Fruit fly (Drosophila melanogaster): Measurements from ENCODE around the gene sowah.

sowah gene

DNA sequence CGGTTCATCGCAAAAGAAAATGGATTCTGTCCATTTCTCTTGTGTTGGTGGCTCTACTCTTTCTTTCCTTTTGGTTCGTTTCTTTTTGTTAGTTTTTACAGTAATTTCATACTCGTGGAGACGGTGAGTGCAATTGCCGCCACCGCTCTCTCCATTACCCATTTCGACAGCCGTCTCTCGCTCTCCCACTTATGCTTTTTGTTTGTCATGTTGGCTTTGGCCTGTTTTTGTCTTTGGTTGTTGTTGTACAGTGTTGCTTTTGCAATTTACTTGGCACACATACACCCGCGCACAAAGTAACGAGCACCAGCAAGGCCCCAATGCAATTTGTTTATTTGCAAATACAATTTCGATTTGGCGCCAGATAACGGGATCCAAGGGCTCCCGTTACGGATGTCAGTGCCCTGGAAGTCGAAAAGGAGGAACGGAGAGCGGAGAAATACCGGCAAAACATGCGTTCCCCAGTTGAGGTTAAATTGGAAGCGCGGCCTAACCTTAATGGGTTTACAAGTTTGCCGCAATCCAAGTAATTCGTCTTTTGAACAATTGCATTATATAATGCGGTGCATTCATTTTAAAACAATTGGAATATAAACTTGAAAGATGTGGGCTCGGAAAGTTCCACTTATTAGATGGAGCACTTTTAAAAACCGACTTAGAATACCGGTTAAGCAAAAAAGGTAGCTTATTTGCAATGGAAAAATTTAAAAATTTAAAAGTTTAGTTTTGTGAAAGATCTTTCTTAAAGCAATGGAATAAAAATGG, 56.5 kb downstream of the sowah start (continued):
- TF ChIP-seq nom (GFP tag; optimal IDR thresholded peaks at IDR 0.05) = peak; percentile 95
- TF ChIP-seq Neu2 (GFP tag; optimal IDR thresholded peaks at IDR 0.05; ENCODE audit: borderline replicate concordance) = no peak
- TF ChIP-seq CG34224 (GFP tag; IDR thresholded peaks at IDR 0.05; ENCODE audit: partially characterized antibody) = 0 out of 3 replicates have a peak, but pooled peaks have one; percentile 14

DNA sequence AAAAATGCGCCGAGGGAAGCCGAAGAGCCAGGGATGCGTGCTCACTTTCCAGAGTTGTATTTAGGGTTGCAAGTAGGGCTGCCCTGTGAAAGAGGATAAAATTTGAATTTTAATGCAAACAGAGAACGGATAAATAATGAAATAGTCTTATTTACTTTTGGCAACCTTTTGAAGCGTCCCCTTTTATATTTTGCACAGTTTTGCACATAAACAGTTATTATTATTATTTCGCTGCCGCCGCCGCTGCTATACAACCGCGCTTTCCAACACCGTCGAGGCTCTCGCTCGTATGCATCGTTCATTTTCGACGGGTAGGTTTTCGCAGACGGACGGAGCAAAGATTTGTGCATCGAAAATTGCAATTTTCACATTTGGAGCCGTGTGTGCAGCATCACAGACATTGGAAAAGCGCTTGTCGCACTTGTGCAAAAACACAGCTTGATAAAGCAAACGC, 57.6 kb downstream of the sowah start, which contains the start of the genes sti and tral:
sti (minus strand) TSS at position 54 of the 454 bp plus-strand sequence.
tral (plus strand) TSS at position 298 of the 454 bp plus-strand sequence.
- TF ChIP-seq ftz-f1 (GFP tag; optimal IDR thresholded peaks at IDR 0.05) = peak; percentile 75
- TF ChIP-seq ab (GFP tag; optimal IDR thresholded peaks at IDR 0.05) = peak; percentile 83
- TF ChIP-seq crc (GFP tag; optimal IDR thresholded peaks at IDR 0.05) = peak; percentile 77
- TF ChIP-seq CG3726 (GFP tag; IDR thresholded peaks at IDR 0.05) = peak; percentile 67; the same call in 2 of the 3 replicates
- TF ChIP-seq CG32772 (GFP tag; IDR thresholded peaks at IDR 0.05) = peak; percentile 79
- TF ChIP-seq CG8281 (tag; optimal IDR thresholded peaks at IDR 0.05) = peak; percentile 48
- TF ChIP-seq CG16779 (GFP tag; IDR thresholded peaks at IDR 0.05) = 0 out of 2 replicates have a peak, but pooled peaks have one; percentile 50
- TF ChIP-seq Neu2 (GFP tag; optimal IDR thresholded peaks at IDR 0.05; ENCODE audit: borderline replicate concordance) = peak; percentile 69
- TF ChIP-seq Nf-YA (GFP tag; IDR thresholded peaks at IDR 0.05) = peak; percentile 57; the same call in 1 of the 2 replicates
- peak; percentile 92 for TF ChIP-seq CG12659 (GFP tag; optimal IDR thresholded peaks at IDR 0.05)
- peak; percentile 89 for TF ChIP-seq CG4820 (GFP tag; optimal IDR thresholded peaks at IDR 0.05)
- TF ChIP-seq CG15696 (tag; optimal IDR thresholded peaks at IDR 0.05) = peak; percentile 79
- peak; percentile 79 for TF ChIP-seq Lhr (GFP tag; optimal IDR thresholded peaks at IDR 0.05)
- no peak for TF ChIP-seq br (optimal IDR thresholded peaks at IDR 0.05)
- peak; percentile 88 for TF ChIP-seq phol (tag; optimal IDR thresholded peaks at IDR 0.05)
- peak; percentile 97 for TF ChIP-seq lilli (GFP tag; optimal IDR thresholded peaks at IDR 0.05)
- no peak for TF ChIP-seq CG8478 (optimal IDR thresholded peaks at IDR 0.05)
- TF ChIP-seq fru (optimal IDR thresholded peaks at IDR 0.05) = peak; percentile 38
- TF ChIP-seq fd96Cb (tag; optimal IDR thresholded peaks at IDR 0.05) = peak; percentile 74
- TF ChIP-seq h (optimal IDR thresholded peaks at IDR 0.05) = no peak
- TF ChIP-seq salm (tag; optimal IDR thresholded peaks at IDR 0.05) = peak; percentile 53
- TF ChIP-seq CG18599 (GFP tag; optimal IDR thresholded peaks at IDR 0.05) = peak; percentile 93
- TF ChIP-seq Atf-2 (GFP tag; optimal IDR thresholded peaks at IDR 0.05) = peak; percentile 87
- peak; percentile 73 for TF ChIP-seq pb (GFP tag; optimal IDR thresholded peaks at IDR 0.05)
- peak; percentile 1 for TF ChIP-seq wek (GFP tag; optimal IDR thresholded peaks at IDR 0.05)
- peak; percentile 73 for TF ChIP-seq esg (GFP tag; conservative IDR thresholded peaks at IDR 0.05)
- TF ChIP-seq CG14710 (tag; optimal IDR thresholded peaks at IDR 0.05) = peak; percentile 93
- TF ChIP-seq pita (GFP tag; optimal IDR thresholded peaks at IDR 0.05) = no peak
- TF ChIP-seq CG12236 (GFP tag; optimal IDR thresholded peaks at IDR 0.05) = peak; percentile 87
- no peak for TF ChIP-seq CG2129 (GFP tag; IDR thresholded peaks at IDR 0.05; ENCODE audit: partially characterized antibody)
- peak; percentile 95 for TF ChIP-seq pum (GFP tag; optimal IDR thresholded peaks at IDR 0.05)
- peak; percentile 100 for TF ChIP-seq CG2116 (GFP tag; optimal IDR thresholded peaks at IDR 0.05)
- TF ChIP-seq CG16813 (GFP tag; IDR thresholded peaks at IDR 0.05; ENCODE audit: partially characterized antibody) = peak; percentile 41; the same call in 1 of the 3 replicates
- TF ChIP-seq Sin3A (optimal IDR thresholded peaks at IDR 0.05) = peak; percentile 97
- no peak for TF ChIP-seq toy (GFP tag; IDR thresholded peaks at IDR 0.05)
- peak; percentile 87 for TF ChIP-seq her (GFP tag; optimal IDR thresholded peaks at IDR 0.05)
- TF ChIP-seq CG43689 (GFP tag; IDR thresholded peaks at IDR 0.05) = peak; percentile 24; the same call in 1 of the 2 replicates
- TF ChIP-seq CG15479 (GFP tag; optimal IDR thresholded peaks at IDR 0.05) = peak; percentile 43
- TF ChIP-seq sens (GFP tag) = peak; percentile 98
- no peak for TF ChIP-seq vnd (GFP tag; IDR thresholded peaks at IDR 0.05; ENCODE audit: partially characterized antibody)
- TF ChIP-seq wdn (GFP tag; IDR thresholded peaks at IDR 0.05) = peak; percentile 64
- peak; percentile 93 for TF ChIP-seq HmgD (GFP tag; optimal IDR thresholded peaks at IDR 0.05)
- peak; percentile 92 for TF ChIP-seq vvl (GFP tag; IDR thresholded peaks at IDR 0.05)
- peak; percentile 47 for TF ChIP-seq D19A (tag; optimal IDR thresholded peaks at IDR 0.05)
- peak; percentile 91 for TF ChIP-seq ind (GFP tag; optimal IDR thresholded peaks at IDR 0.05)
- peak; percentile 59 for TF ChIP-seq CG12219 (GFP tag; optimal IDR thresholded peaks at IDR 0.05)
